Fruit fly (Drosophila melanogaster) whole organism, embryonic: Measurements from ENCODE around the gene CG4730.

Experiments used
- Asciz ChIP-seq: fragments of 200-800 bp; sonication (Bioruptor generic); optimal IDR thresholded peaks from 2 replicates; lab custom pipeline; 2017; ENCODE audit warnings: missing biosample characterization, mild to moderate bottlenecking, missing genetic modification characterization, missing genetic modification reagents
- B-H1 ChIP-seq: fragments of 200-800 bp; sonication (Bioruptor generic); IDR thresholded peaks from 3 replicates; pipeline ENCODE4 v1.3.6; 2022; ENCODE audit warnings: missing biosample characterization, missing genetic modification characterization
- CG12071 ChIP-seq: fragments of 200-800 bp; sonication (Bioruptor generic); optimal IDR thresholded peaks from 3 replicates; lab custom pipeline; 2018; ENCODE audit warnings: missing biosample characterization, mild to moderate bottlenecking, missing genetic modification characterization
- CG12155 ChIP-seq: fragments of 200-800 bp; sonication (Bioruptor generic); optimal IDR thresholded peaks from 3 replicates; lab custom pipeline; 2016; ENCODE audit warnings: missing biosample characterization, missing genetic modification characterization
- CG15073 ChIP-seq: fragments of 200-800 bp; sonication (Bioruptor generic); optimal IDR thresholded peaks from 2 replicates; lab custom pipeline; 2016; ENCODE audit warnings: missing biosample characterization, missing genetic modification characterization
- CG15269 ChIP-seq: fragments of 200-800 bp; sonication (Bioruptor generic); optimal IDR thresholded peaks from 2 replicates; lab custom pipeline; 2018; ENCODE audit warnings: missing biosample characterization, mild to moderate bottlenecking, missing genetic modification characterization, moderate library complexity
- CG2889 ChIP-seq: fragments of 200-800 bp; sonication (Bioruptor generic); IDR thresholded peaks from 3 replicates; pipeline ENCODE4 v1.3.6; 2022; ENCODE audit warnings: missing biosample characterization, missing genetic modification characterization
- CG3847 ChIP-seq: fragments of 200-800 bp; sonication (Bioruptor generic); IDR thresholded peaks from 2 replicates; pipeline ENCODE4 v1.3.6; 2022; ENCODE audit warnings: missing biosample characterization, missing genetic modification characterization
- CG4360 ChIP-seq: fragments of 200-800 bp; sonication (Bioruptor generic); IDR thresholded peaks from 2 replicates; pipeline ENCODE4 v1.3.6; 2022; ENCODE audit warnings: missing biosample characterization, missing genetic modification characterization
- CG4424 ChIP-seq: fragments of 200-800 bp; sonication (Bioruptor generic); optimal IDR thresholded peaks from 3 replicates; lab custom pipeline; 2016; ENCODE audit warnings: missing biosample characterization, missing genetic modification characterization
- CG6854 ChIP-seq: fragments of 200-800 bp; sonication (Bioruptor generic); optimal IDR thresholded peaks from 3 replicates; lab custom pipeline; 2017; ENCODE audit warnings: missing biosample characterization, mild to moderate bottlenecking, missing genetic modification characterization
- CG7786 ChIP-seq: fragments of 200-800 bp; sonication (Bioruptor generic); optimal IDR thresholded peaks from 2 replicates; lab custom pipeline; 2016; ENCODE audit warnings: missing biosample characterization, missing genetic modification characterization
- CG7928 ChIP-seq: fragments of 200-800 bp; sonication (Bioruptor generic); optimal IDR thresholded peaks from 2 replicates; lab custom pipeline; 2017; ENCODE audit warnings: missing biosample characterization, mild to moderate bottlenecking, missing genetic modification characterization
- CG8924 ChIP-seq: fragments of 200-800 bp; optimal IDR thresholded peaks from 3 replicates; lab custom pipeline; 2019; ENCODE audit warnings: missing biosample characterization, mild to moderate bottlenecking, missing genetic modification characterization, moderate library complexity
- Dip2 ChIP-seq: fragments of 200-800 bp; sonication (Bioruptor generic); IDR thresholded peaks from 2 replicates; pipeline ENCODE4 v1.3.6; 2022; ENCODE audit warnings: missing biosample characterization, missing genetic modification characterization
- Ets65A ChIP-seq: fragments of 200-800 bp; sonication (Bioruptor generic); peaks from one replicate; lab custom pipeline; 2016; ENCODE audit warnings: missing biosample characterization, missing genetic modification characterization
- Fer2 ChIP-seq: fragments of 200-800 bp; sonication (Bioruptor generic); optimal IDR thresholded peaks from 2 replicates; lab custom pipeline; 2018; ENCODE audit warnings: missing biosample characterization, mild to moderate bottlenecking, missing genetic modification characterization, moderate library complexity
- HLH3B ChIP-seq: fragments of 200-800 bp; sonication (Bioruptor generic); IDR thresholded peaks from 2 replicates; pipeline ENCODE4 v1.3.6; 2022; ENCODE audit warnings: missing biosample characterization, missing genetic modification characterization
- HLH4C ChIP-seq: fragments of 200-800 bp; sonication (Bioruptor generic); IDR thresholded peaks from 3 replicates; pipeline ENCODE4 v1.3.6; 2022; ENCODE audit warnings: missing biosample characterization, missing genetic modification characterization; ENCODE audit not compliant: partially characterized antibody
- HmgD ChIP-seq: fragments of 200-800 bp; sonication (Bioruptor generic); optimal IDR thresholded peaks from 3 replicates; lab custom pipeline; 2016; ENCODE audit warnings: missing biosample characterization, missing genetic modification characterization
- HmgZ ChIP-seq: fragments of 200-800 bp; sonication (Bioruptor generic); optimal IDR thresholded peaks from 2 replicates; lab custom pipeline; 2018; ENCODE audit warnings: missing biosample characterization, mild to moderate bottlenecking, missing genetic modification characterization
- Kr ChIP-seq: fragments of 200-800 bp; sonication (Bioruptor generic); optimal IDR thresholded peaks from 2 replicates; lab custom pipeline; 2017; ENCODE audit warnings: missing biosample characterization, mild to moderate bottlenecking, missing genetic modification characterization
- Lpt ChIP-seq: fragments of >200 bp; optimal IDR thresholded peaks from 2 replicates; lab custom pipeline; 2018; ENCODE audit warnings: missing biosample characterization, missing genetic modification characterization
- Nf-YC ChIP-seq: fragments of 200-800 bp; optimal IDR thresholded peaks from 3 replicates; lab custom pipeline; 2019; ENCODE audit warnings: missing biosample characterization, mild to moderate bottlenecking, missing genetic modification characterization, moderate library complexity
- Pdp1 ChIP-seq, 2 experiments: fragments of 200-800 bp; sonication (Bioruptor generic); optimal IDR thresholded peaks; 3 replicates each; lab custom pipeline; 2016; ENCODE audit warnings: missing biosample characterization in 2 of 2, missing genetic modification characterization in 2 of 2, mild to moderate bottlenecking in 1 of 2, moderate library complexity in 1 of 2
- Sin3A ChIP-seq: fragments of >200 bp; optimal IDR thresholded peaks from 2 replicates; lab custom pipeline; 2018
- Sry-β ChIP-seq: fragments of 200-800 bp; sonication (Bioruptor generic); optimal IDR thresholded peaks from 2 replicates; lab custom pipeline; 2018; ENCODE audit warnings: missing biosample characterization, mild to moderate bottlenecking, missing genetic modification characterization, moderate library complexity
- Xrp1 ChIP-seq: fragments of 200-800 bp; sonication (Bioruptor generic); IDR thresholded peaks from 2 replicates; pipeline ENCODE4 v1.3.6; 2022; ENCODE audit warnings: missing biosample characterization, missing genetic modification characterization
- bsh ChIP-seq, 2 experiments: fragments of 200-800 bp; sonication (Bioruptor generic); optimal IDR thresholded peaks; 2 replicates each; lab custom pipeline; 2017 to 2018; ENCODE audit warnings: mild to moderate bottlenecking in 2 of 2, missing biosample characterization in 2 of 2, missing genetic modification characterization in 2 of 2, moderate library complexity in 1 of 2
- cas ChIP-seq: fragments of 200-800 bp; sonication (Bioruptor generic); IDR thresholded peaks from 2 replicates; pipeline ENCODE4 v1.3.6; 2022; ENCODE audit warnings: missing biosample characterization, missing genetic modification characterization
- chm ChIP-seq: fragments of 200-800 bp; sonication (Bioruptor generic); IDR thresholded peaks from 2 replicates; pipeline ENCODE4 v1.3.6; 2022; ENCODE audit warnings: missing biosample characterization, missing genetic modification characterization
- chn ChIP-seq: fragments of 200-800 bp; sonication (Bioruptor generic); optimal IDR thresholded peaks from 2 replicates; lab custom pipeline; 2016; ENCODE audit warnings: missing biosample characterization, missing genetic modification characterization
- crc ChIP-seq: fragments of 200-800 bp; sonication (Bioruptor generic); optimal IDR thresholded peaks from 2 replicates; lab custom pipeline; 2016; ENCODE audit warnings: missing biosample characterization, missing genetic modification characterization
- esg ChIP-seq: fragments of 200-800 bp; sonication (Bioruptor generic); conservative IDR thresholded peaks from 2 replicates; pipeline ENCODE4 v1.3.6; 2022; ENCODE audit warnings: missing biosample characterization, missing genetic modification characterization
- eyg ChIP-seq: fragments of 200-800 bp; sonication (Bioruptor generic); optimal IDR thresholded peaks from 3 replicates; lab custom pipeline; 2016; ENCODE audit warnings: missing biosample characterization, missing genetic modification characterization
- fd102C ChIP-seq: fragments of 200-800 bp; sonication (Bioruptor generic); optimal IDR thresholded peaks from 2 replicates; lab custom pipeline; 2018; ENCODE audit warnings: missing biosample characterization, mild to moderate bottlenecking, missing genetic modification characterization, moderate library complexity
- fd3F ChIP-seq: fragments of 200-800 bp; sonication (Bioruptor generic); optimal IDR thresholded peaks from 2 replicates; lab custom pipeline; 2018; ENCODE audit warnings: missing biosample characterization, mild to moderate bottlenecking, missing genetic modification characterization, moderate library complexity
- gcm2 ChIP-seq: fragments of 200-800 bp; sonication (Bioruptor generic); optimal IDR thresholded peaks from 2 replicates; lab custom pipeline; 2016; ENCODE audit warnings: missing biosample characterization, missing genetic modification characterization
- hth ChIP-seq: fragments of >200 bp; optimal IDR thresholded peaks from 2 replicates; lab custom pipeline; 2017; ENCODE audit warnings: inconsistent platforms
- insv ChIP-seq, 2 experiments: fragments of 200-800 bp; sonication (Bioruptor generic); optimal IDR thresholded peaks; 3 replicates each; lab custom pipeline; 2016 to 2018; ENCODE audit warnings: missing biosample characterization in 2 of 2, missing genetic modification characterization in 2 of 2
- lilli ChIP-seq: fragments of 200-800 bp; sonication (Bioruptor generic); optimal IDR thresholded peaks from 3 replicates; lab custom pipeline; 2016; ENCODE audit warnings: missing biosample characterization, missing genetic modification characterization
- nau ChIP-seq: fragments of 200-800 bp; sonication (Bioruptor generic); optimal IDR thresholded peaks from 3 replicates; lab custom pipeline; 2017; ENCODE audit warnings: missing biosample characterization, mild to moderate bottlenecking, missing genetic modification characterization, missing genetic modification reagents
- oc ChIP-seq: fragments of 200-800 bp; sonication (Bioruptor generic); optimal IDR thresholded peaks from 2 replicates; lab custom pipeline; 2018; ENCODE audit warnings: missing biosample characterization, mild to moderate bottlenecking, missing genetic modification characterization, moderate library complexity
- pnt ChIP-seq: fragments of 200-800 bp; sonication (Bioruptor generic); optimal IDR thresholded peaks from 3 replicates; lab custom pipeline; 2016; ENCODE audit warnings: missing biosample characterization, missing genetic modification characterization
- row ChIP-seq: fragments of 200-800 bp; sonication (Bioruptor generic); IDR thresholded peaks from 3 replicates; pipeline ENCODE4 v1.3.6; 2022; ENCODE audit warnings: missing biosample characterization, missing genetic modification characterization
- sc ChIP-seq, 3 experiments: fragments of >200 bp in 2 of 3; fragments of 200-800 bp in 1 of 3; sonication (Bioruptor generic) in 1 of 3; optimal IDR thresholded peaks; 2 replicates in 2 of 3; 3 replicates in 1 of 3; lab custom pipeline; 2017; ENCODE audit warnings: mild to moderate bottlenecking in 1 of 3, missing biosample characterization in 1 of 3, missing genetic modification characterization in 1 of 3, missing genetic modification reagents in 1 of 3
- sna ChIP-seq: fragments of 200-800 bp; sonication (Bioruptor generic); IDR thresholded peaks from 2 replicates; pipeline ENCODE4 v1.3.6; 2022; ENCODE audit warnings: missing biosample characterization, missing genetic modification characterization; ENCODE audit not compliant: partially characterized antibody
- sqz ChIP-seq: fragments of 200-800 bp; sonication (Bioruptor generic); optimal IDR thresholded peaks from 3 replicates; lab custom pipeline; 2018; ENCODE audit warnings: missing biosample characterization, mild to moderate bottlenecking, missing genetic modification characterization
- stc ChIP-seq: fragments of 200-800 bp; sonication (Bioruptor generic); IDR thresholded peaks from 2 replicates; pipeline ENCODE4 v1.3.6; 2022; ENCODE audit warnings: missing biosample characterization, missing genetic modification characterization
- tx ChIP-seq: fragments of 200-800 bp; sonication (Bioruptor generic); optimal IDR thresholded peaks from 2 replicates; lab custom pipeline; 2016; ENCODE audit warnings: missing biosample characterization, missing genetic modification characterization
- usp ChIP-seq: fragments of >200 bp; optimal IDR thresholded peaks from 2 replicates; lab custom pipeline; 2017; ENCODE audit warnings: missing biosample characterization, missing genetic modification characterization
- zfh1 ChIP-seq: fragments of 200-800 bp; sonication (Bioruptor generic); IDR thresholded peaks from 3 replicates; pipeline ENCODE4 v1.3.6; 2022; ENCODE audit warnings: missing biosample characterization, missing genetic modification characterization

CG4730 gene

DNA sequence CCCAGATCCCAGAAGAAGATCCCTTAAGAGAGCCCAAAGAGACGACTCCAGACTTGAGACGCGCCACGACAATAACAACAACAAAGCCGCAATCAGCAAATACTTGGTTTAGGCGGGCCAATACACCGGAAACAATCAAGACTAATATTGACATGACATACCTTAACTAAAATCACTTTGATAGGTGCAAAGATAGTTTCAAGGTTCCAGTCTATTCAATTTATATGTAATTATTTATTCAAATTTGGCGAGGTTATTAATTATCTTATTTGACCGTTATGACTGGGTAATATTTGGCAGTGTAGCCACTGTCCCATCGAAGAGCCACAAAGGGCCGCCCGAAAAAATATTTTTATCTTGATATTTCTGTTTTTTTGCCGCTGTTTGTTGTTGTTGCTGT, 38.0 kb downstream of the CG4730 start (continued):
- no peak for TF ChIP-seq CG7928 (GFP tag; lab: Kevin White, UChicago)
- peak; percentile 55 for TF ChIP-seq stc (GFP tag; lab: Robert Waterston, UW)
- no peak for TF ChIP-seq Kr (GFP tag; lab: Kevin White, UChicago)
- no peak for TF ChIP-seq CG6854
- TF ChIP-seq Pdp1 (GFP tag; optimal IDR thresholded peaks at IDR 0.05; lab: Kevin White, UChicago) = peak; percentile 30 to 39
- no peak; the same call in 2 of the 3 replicates for TF ChIP-seq B-H1
- peak; percentile 79 for TF ChIP-seq Xrp1
- no peak for TF ChIP-seq gcm2
- peak; percentile 42 for TF ChIP-seq CG15269
- peak; percentile 57; the same call in 1 of the 3 replicates for TF ChIP-seq CG2889
- TF ChIP-seq tx (GFP tag; lab: Kevin White, UChicago) = no peak
- 0 out of 2 replicates have a peak, but pooled peaks have one; percentile 19 for TF ChIP-seq HLH3B (GFP tag; lab: Robert Waterston, UW)
- peak; percentile 39 for TF ChIP-seq CG12155
- TF ChIP-seq Sin3A (lab: Kevin White, UChicago) = no peak
- TF ChIP-seq nau = no peak
- TF ChIP-seq bsh (GFP tag; optimal IDR thresholded peaks at IDR 0.05; lab: Kevin White, UChicago) = peak; percentile 21 to 64
- no peak for TF ChIP-seq cas
- TF ChIP-seq HmgZ (tag; lab: Kevin White, UChicago) = no peak
- TF ChIP-seq CG12071 (GFP tag; lab: Kevin White, UChicago) = peak; percentile 24
- TF ChIP-seq CG4424 (GFP tag; lab: Kevin White, UChicago) = peak; percentile 60
- TF ChIP-seq chm (GFP tag; lab: Robert Waterston, UW) = peak; percentile 49; the same call in 1 of the 2 replicates
- peak; percentile 41; the same call in 1 of the 2 replicates for TF ChIP-seq esg
- no peak for TF ChIP-seq Fer2 (tag; lab: Kevin White, UChicago)
- TF ChIP-seq sc (optimal IDR thresholded peaks at IDR 0.05; lab: Kevin White, UChicago) = no peak
- TF ChIP-seq sc (GFP tag; optimal IDR thresholded peaks at IDR 0.05; lab: Kevin White, UChicago) = peak; percentile 1
- TF ChIP-seq crc (GFP tag; lab: Kevin White, UChicago) = no peak
- TF ChIP-seq Nf-YC = no peak
- peak; percentile 18 for TF ChIP-seq chn (GFP tag; lab: Kevin White, UChicago)
- no peak for TF ChIP-seq CG15073 (GFP tag; lab: Kevin White, UChicago)
- TF ChIP-seq pnt (GFP tag; lab: Kevin White, UChicago) = peak; percentile 2
- TF ChIP-seq hth (lab: Kevin White, UChicago) = no peak
- TF ChIP-seq eyg (GFP tag; lab: Kevin White, UChicago) = no peak
- TF ChIP-seq CG4360 (GFP tag; lab: Robert Waterston, UW) = peak; percentile 70
- no peak for TF ChIP-seq fd3F (GFP tag; lab: Kevin White, UChicago)
- no peak for TF ChIP-seq HmgD
- TF ChIP-seq Ets65A (GFP tag; lab: Kevin White, UChicago) = peak; percentile 55
- TF ChIP-seq row (GFP tag; lab: Robert Waterston, UW) = peak; percentile 70
- no peak for TF ChIP-seq usp (GFP tag; lab: Kevin White, UChicago)
- no peak for TF ChIP-seq Lpt (GFP tag; lab: Kevin White, UChicago)
- TF ChIP-seq lilli = peak; percentile 48
- TF ChIP-seq Asciz (GFP tag; lab: Kevin White, UChicago) = no peak
- TF ChIP-seq Sry-β (GFP tag; lab: Kevin White, UChicago) = no peak
- TF ChIP-seq CG3847 (GFP tag; lab: Robert Waterston, UW) = no peak
- TF ChIP-seq oc (tag; lab: Kevin White, UChicago) = no peak
- peak; percentile 87 for TF ChIP-seq zfh1 (GFP tag; lab: Robert Waterston, UW)
- peak; percentile 8 for TF ChIP-seq sqz (GFP tag; lab: Kevin White, UChicago)
- no peak for TF ChIP-seq CG7786 (GFP tag; lab: Kevin White, UChicago)
- TF ChIP-seq insv (GFP tag; optimal IDR thresholded peaks at IDR 0.05; lab: Kevin White, UChicago) = no peak
- no peak for TF ChIP-seq sna (GFP tag; lab: Robert Waterston, UW)
- peak; percentile 72 for TF ChIP-seq CG8924
- TF ChIP-seq fd102C (GFP tag; lab: Kevin White, UChicago) = peak; percentile 66
- TF ChIP-seq Dip2 = no peak
- no peak for TF ChIP-seq HLH4C
